Worm (Caenorhabditis elegans): ENCODE results near the gene his-61.

- TF ChIP-seq jun-1 (tag; optimal IDR thresholded peaks at IDR 0.05) (no peak), unc-130 (GFP tag; optimal IDR thresholded peaks at IDR 0.05) (peak; percentile 31), F49E8.2 (tag; optimal IDR thresholded peaks at IDR 0.05; ENCODE audit: borderline replicate concordance) (peak; percentile 45), nhr-11 (tag; optimal IDR thresholded peaks at IDR 0.05) (no peak), mxl-3 (GFP tag; optimal IDR thresholded peaks at IDR 0.05) (no peak), dpl-1 (GFP tag; optimal IDR thresholded peaks at IDR 0.05) (no peak), pqm-1 (tag; optimal IDR thresholded peaks at IDR 0.05) (no peak), daf-8 (GFP tag; IDR thresholded peaks at IDR 0.05) (0 out of 2 replicates have a peak, but pooled peaks have one; percentile 41), aly-2 (tag; optimal IDR thresholded peaks at IDR 0.05) (no peak), daf-16 (GFP tag; optimal IDR thresholded peaks at IDR 0.05) (peak in 1 of 2 experiments; percentile 10), daf-16 (tag; optimal IDR thresholded peaks at IDR 0.05) (peak; percentile 52), lin-39 (tag; optimal IDR thresholded peaks at IDR 0.05) (no peak), unc-39 (tag; optimal IDR thresholded peaks at IDR 0.05) (no peak), Y48G9A.11 (GFP tag; IDR thresholded peaks at IDR 0.05) (peak; percentile 13; the same call in 1 of the 2 replicates), nhr-42 (GFP tag; IDR thresholded peaks at IDR 0.05) (no peak)
Observed at ce11 chrIV:7505866-7506488, 20.0 kb upstream of the his-61 start.
